Fruit fly (Drosophila melanogaster) whole organism, embryonic: Measurements from ENCODE around the gene dgt2.

Experiments
- BEAF-32 ChIP-seq: fragments of 200-800 bp; sonication (Bioruptor generic); optimal IDR thresholded peaks from 3 replicates; lab custom pipeline; 2017; ENCODE audit warnings: missing biosample characterization, missing genetic modification characterization, mild to moderate bottlenecking, moderate library complexity, missing genetic modification reagents
- CG10209 ChIP-seq: fragments of 200-800 bp; sonication (Bioruptor generic); optimal IDR thresholded peaks from 3 replicates; lab custom pipeline; 2017; ENCODE audit warnings: missing biosample characterization, mild to moderate bottlenecking, missing genetic modification characterization, missing genetic modification reagents
- CG10543 ChIP-seq: fragments of 200-800 bp; sonication (Bioruptor generic); optimal IDR thresholded peaks from 3 replicates; lab custom pipeline; 2017; ENCODE audit warnings: missing biosample characterization, mild to moderate bottlenecking, missing genetic modification characterization, moderate library complexity
- CG11560 ChIP-seq: fragments of 200-800 bp; sonication (Bioruptor generic); IDR thresholded peaks from 3 replicates; pipeline ENCODE4 v1.3.6; 2022; ENCODE audit warnings: missing biosample characterization, missing genetic modification characterization
- CG12942 ChIP-seq: fragments of 200-800 bp; sonication (Bioruptor generic); optimal IDR thresholded peaks from 3 replicates; lab custom pipeline; 2016; ENCODE audit warnings: missing biosample characterization, missing genetic modification characterization
- CG17361 ChIP-seq: fragments of 200-800 bp; sonication (Bioruptor generic); IDR thresholded peaks from 3 replicates; pipeline ENCODE4 v1.3.6; 2022; ENCODE audit warnings: missing biosample characterization, missing genetic modification characterization
- CG17385 ChIP-seq: fragments of 200-800 bp; sonication (Bioruptor generic); optimal IDR thresholded peaks from 3 replicates; lab custom pipeline; 2018; ENCODE audit warnings: missing biosample characterization, mild to moderate bottlenecking, missing genetic modification characterization
- CG17612 ChIP-seq: fragments of 200-800 bp; sonication (Bioruptor generic); IDR thresholded peaks from 2 replicates; pipeline ENCODE4 v1.3.6; 2022; ENCODE audit warnings: missing biosample characterization, missing genetic modification characterization
- CG2129 ChIP-seq: fragments of 200-800 bp; sonication (Bioruptor generic); IDR thresholded peaks from 2 replicates; pipeline ENCODE4 v1.3.6; 2022; ENCODE audit warnings: missing biosample characterization, missing genetic modification characterization; ENCODE audit not compliant: partially characterized antibody
- CG2889 ChIP-seq: fragments of 200-800 bp; sonication (Bioruptor generic); IDR thresholded peaks from 3 replicates; pipeline ENCODE4 v1.3.6; 2022; ENCODE audit warnings: missing biosample characterization, missing genetic modification characterization
- CG31224 ChIP-seq: fragments of 200-800 bp; sonication (Bioruptor generic); IDR thresholded peaks from 2 replicates; pipeline ENCODE4 v1.3.6; 2022; ENCODE audit warnings: missing biosample characterization, missing genetic modification characterization
- CG3407 ChIP-seq: fragments of 200-800 bp; sonication (Bioruptor generic); optimal IDR thresholded peaks from 2 replicates; lab custom pipeline; 2018; ENCODE audit warnings: missing biosample characterization, mild to moderate bottlenecking, missing genetic modification characterization
- CG4404 ChIP-seq: fragments of 200-800 bp; sonication (Bioruptor generic); IDR thresholded peaks from 2 replicates; pipeline ENCODE4 v1.3.6; 2022; ENCODE audit warnings: missing biosample characterization, missing genetic modification characterization
- CG4617 ChIP-seq: fragments of 200-800 bp; sonication (Bioruptor generic); optimal IDR thresholded peaks from 3 replicates; lab custom pipeline; 2016; ENCODE audit warnings: missing biosample characterization, missing genetic modification characterization, borderline replicate concordance
- CG4820 ChIP-seq: fragments of 200-800 bp; sonication (Bioruptor generic); optimal IDR thresholded peaks from 3 replicates; lab custom pipeline; 2016; ENCODE audit warnings: missing biosample characterization, missing genetic modification characterization
- CG8089 ChIP-seq: fragments of 200-800 bp; sonication (Bioruptor generic); optimal IDR thresholded peaks from 3 replicates; lab custom pipeline; 2016; ENCODE audit warnings: missing biosample characterization, missing genetic modification characterization
- CG8924 ChIP-seq: fragments of 200-800 bp; optimal IDR thresholded peaks from 3 replicates; lab custom pipeline; 2019; ENCODE audit warnings: missing biosample characterization, mild to moderate bottlenecking, missing genetic modification characterization, moderate library complexity
- CG9215 ChIP-seq: fragments of 200-800 bp; sonication (Bioruptor generic); IDR thresholded peaks from 2 replicates; pipeline ENCODE4 v1.3.6; 2022; ENCODE audit warnings: missing biosample characterization, missing genetic modification characterization
- Dip3 ChIP-seq: fragments of 200-800 bp; sonication (Bioruptor generic); optimal IDR thresholded peaks from 3 replicates; lab custom pipeline; 2016; ENCODE audit warnings: missing biosample characterization, missing genetic modification characterization
- Ets65A ChIP-seq: fragments of 200-800 bp; sonication (Bioruptor generic); peaks from one replicate; lab custom pipeline; 2016; ENCODE audit warnings: missing biosample characterization, missing genetic modification characterization
- Ets97D ChIP-seq: fragments of 200-800 bp; sonication (Bioruptor generic); optimal IDR thresholded peaks from 3 replicates; lab custom pipeline; 2016; ENCODE audit warnings: missing biosample characterization, missing genetic modification characterization
- Gug ChIP-seq: fragments of 200-800 bp; sonication (Bioruptor generic); IDR thresholded peaks from 4 replicates; pipeline ENCODE4 v1.3.6; 2022; ENCODE audit warnings: missing biosample characterization, missing genetic modification characterization
- H2.0 ChIP-seq: fragments of 200-800 bp; sonication (Bioruptor generic); IDR thresholded peaks from 2 replicates; pipeline ENCODE4 v1.3.6; 2022; ENCODE audit warnings: missing biosample characterization, missing genetic modification characterization
- HHEX ChIP-seq: fragments of 200-800 bp; sonication (Bioruptor generic); optimal IDR thresholded peaks from 3 replicates; lab custom pipeline; 2017; ENCODE audit warnings: missing biosample characterization, mild to moderate bottlenecking, missing genetic modification characterization, missing genetic modification reagents
- Hr3 ChIP-seq: fragments of 200-800 bp; sonication (Bioruptor generic); optimal IDR thresholded peaks from 3 replicates; lab custom pipeline; 2016; ENCODE audit warnings: missing biosample characterization, missing genetic modification characterization
- Hr39 ChIP-seq: fragments of >200 bp; optimal IDR thresholded peaks from 2 replicates; lab custom pipeline; 2017
- Nf-YB ChIP-seq: fragments of 200-800 bp; sonication (Bioruptor generic); optimal IDR thresholded peaks from 3 replicates; lab custom pipeline; 2019; ENCODE audit warnings: missing biosample characterization, mild to moderate bottlenecking, missing genetic modification characterization, moderate library complexity
- Opbp ChIP-seq: fragments of 200-800 bp; sonication (Bioruptor generic); IDR thresholded peaks from 3 replicates; pipeline ENCODE4 v1.3.6; 2022; ENCODE audit warnings: missing biosample characterization, missing genetic modification characterization; ENCODE audit not compliant: partially characterized antibody
- YL-1 ChIP-seq: fragments of 200-800 bp; sonication (Bioruptor generic); optimal IDR thresholded peaks from 3 replicates; lab custom pipeline; 2017; ENCODE audit warnings: missing biosample characterization, mild to moderate bottlenecking, missing genetic modification characterization
- abd-A ChIP-seq: fragments of 200-800 bp; sonication (Bioruptor generic); optimal IDR thresholded peaks from 3 replicates; lab custom pipeline; 2019; ENCODE audit warnings: missing biosample characterization, mild to moderate bottlenecking, missing genetic modification characterization, moderate library complexity
- az2 ChIP-seq: fragments of 200-800 bp; sonication (Bioruptor generic); optimal IDR thresholded peaks from 3 replicates; lab custom pipeline; 2016; ENCODE audit warnings: missing biosample characterization, missing genetic modification characterization
- bab2 ChIP-seq: fragments of 200-800 bp; sonication (Bioruptor generic); optimal IDR thresholded peaks from 2 replicates; lab custom pipeline; 2016; ENCODE audit warnings: missing biosample characterization, missing genetic modification characterization
- bowl ChIP-seq: fragments of 200-800 bp; sonication (Bioruptor generic); IDR thresholded peaks from 2 replicates; pipeline ENCODE4 v1.3.6; 2022; ENCODE audit warnings: missing biosample characterization, missing genetic modification characterization
- fd64A ChIP-seq: fragments of 200-800 bp; sonication (Bioruptor generic); optimal IDR thresholded peaks from 3 replicates; lab custom pipeline; 2018; ENCODE audit warnings: missing biosample characterization, mild to moderate bottlenecking, missing genetic modification characterization
- fu2 ChIP-seq: fragments of 200-800 bp; sonication (Bioruptor generic); optimal IDR thresholded peaks from 2 replicates; lab custom pipeline; 2016; ENCODE audit warnings: missing biosample characterization, missing genetic modification characterization
- gsb-n ChIP-seq: fragments of 200-800 bp; sonication (Bioruptor generic); optimal IDR thresholded peaks from 3 replicates; lab custom pipeline; 2018; ENCODE audit warnings: missing biosample characterization, mild to moderate bottlenecking, missing genetic modification characterization
- gt ChIP-seq: fragments of 200-800 bp; sonication (Bioruptor generic); IDR thresholded peaks from 2 replicates; pipeline ENCODE4 v1.3.6; 2022; ENCODE audit warnings: missing biosample characterization, missing genetic modification characterization
- h ChIP-seq: fragments of >200 bp; optimal IDR thresholded peaks from 2 replicates; lab custom pipeline; 2017
- hb ChIP-seq: fragments of 200-800 bp; sonication (Bioruptor generic); IDR thresholded peaks from 3 replicates; pipeline ENCODE4 v1.3.6; 2022; ENCODE audit warnings: missing biosample characterization, missing genetic modification characterization; ENCODE audit not compliant: partially characterized antibody
- nmo ChIP-seq: fragments of 200-800 bp; sonication (Bioruptor generic); optimal IDR thresholded peaks from 2 replicates; lab custom pipeline; 2018; ENCODE audit warnings: missing biosample characterization, mild to moderate bottlenecking, missing genetic modification characterization, moderate library complexity
- oc ChIP-seq: fragments of 200-800 bp; sonication (Bioruptor generic); optimal IDR thresholded peaks from 2 replicates; lab custom pipeline; 2018; ENCODE audit warnings: missing biosample characterization, mild to moderate bottlenecking, missing genetic modification characterization, moderate library complexity
- p53 ChIP-seq: fragments of 200-800 bp; sonication (Bioruptor generic); optimal IDR thresholded peaks from 2 replicates; lab custom pipeline; 2016; ENCODE audit warnings: missing biosample characterization, missing genetic modification characterization
- pan ChIP-seq, 4 experiments: fragments of >200 bp in 3 of 4; fragments of 200-800 bp in 1 of 4; sonication (Bioruptor generic) in 1 of 4; optimal IDR thresholded peaks in 3 of 4; IDR thresholded peaks in 1 of 4; 2 replicates each; pipeline versions ENCODE4 v1.3.6 to Lab custom; 2017 to 2022; ENCODE audit warnings: missing biosample characterization in 2 of 4, missing genetic modification characterization in 2 of 4, mixed read lengths in 1 of 4
- pho ChIP-seq: fragments of 200-800 bp; sonication (Bioruptor generic); optimal IDR thresholded peaks from 2 replicates; lab custom pipeline; 2016; ENCODE audit warnings: missing biosample characterization, missing genetic modification characterization
- pum ChIP-seq: fragments of 200-800 bp; sonication (Bioruptor generic); optimal IDR thresholded peaks from 2 replicates; lab custom pipeline; 2016; ENCODE audit warnings: missing biosample characterization, missing genetic modification characterization
- salm ChIP-seq: fragments of 200-800 bp; sonication (Bioruptor generic); optimal IDR thresholded peaks from 2 replicates; lab custom pipeline; 2018; ENCODE audit warnings: missing biosample characterization, mild to moderate bottlenecking, missing genetic modification characterization
- sisA ChIP-seq: fragments of 200-800 bp; sonication (Bioruptor generic); IDR thresholded peaks from 2 replicates; pipeline ENCODE4 v1.3.6; 2022; ENCODE audit warnings: missing biosample characterization, missing genetic modification characterization
- sqz ChIP-seq: fragments of 200-800 bp; sonication (Bioruptor generic); optimal IDR thresholded peaks from 3 replicates; lab custom pipeline; 2018; ENCODE audit warnings: missing biosample characterization, mild to moderate bottlenecking, missing genetic modification characterization
- stc ChIP-seq: fragments of 200-800 bp; sonication (Bioruptor generic); IDR thresholded peaks from 2 replicates; pipeline ENCODE4 v1.3.6; 2022; ENCODE audit warnings: missing biosample characterization, missing genetic modification characterization

dgt2 gene

dm6 chr2L:12006397-12007330, 16.9 kb downstream of the dgt2 start (continued):
- TF ChIP-seq hb (no peak), CG12942 (GFP tag; lab: Kevin White, UChicago) (peak; percentile 82), CG3407 (GFP tag; lab: Kevin White, UChicago) (peak; percentile 86), CG8924 (tag; lab: Kevin White, UChicago) (peak; percentile 98), pum (peak; percentile 62), CG4820 (GFP tag; lab: Kevin White, UChicago) (peak; percentile 91), salm (tag; lab: Kevin White, UChicago) (peak; percentile 89), BEAF-32 (no peak), h (lab: Kevin White, UChicago) (no peak), Gug (GFP tag; lab: Robert Waterston, UW) (peak; percentile 75; the same call in 3 of the 4 replicates), gsb-n (tag; lab: Kevin White, UChicago) (peak; percentile 95), H2.0 (GFP tag; lab: Robert Waterston, UW) (no peak), stc (GFP tag; lab: Robert Waterston, UW) (no peak), CG17361 (GFP tag; lab: Robert Waterston, UW) (no peak), Ets65A (GFP tag; lab: Kevin White, UChicago) (peak; percentile 89), Ets97D (GFP tag; lab: Kevin White, UChicago) (peak; percentile 2), abd-A (no peak), YL-1 (GFP tag; lab: Kevin White, UChicago) (peak; percentile 91), Nf-YB (GFP tag; lab: Kevin White, UChicago) (peak; percentile 88), CG17612 (GFP tag; lab: Robert Waterston, UW) (no peak), pan (optimal IDR thresholded peaks at IDR 0.05; lab: Kevin White, UChicago) (peak in 1 of 2 experiments; percentile 79), pan (GFP tag; optimal IDR thresholded peaks at IDR 0.05 in 1 of 2, IDR thresholded peaks at IDR 0.05 in 1 of 2) (peak in 1 of 2 experiments; percentile 69), CG10209 (peak; percentile 97), oc (tag; lab: Kevin White, UChicago) (peak; percentile 69), CG2889 (GFP tag; lab: Robert Waterston, UW) (no peak), HHEX (peak; percentile 93), Opbp (GFP tag; lab: Robert Waterston, UW) (no peak), sisA (GFP tag; lab: Robert Waterston, UW) (no peak), CG11560 (tag; lab: Robert Waterston, UW) (no peak), CG4404 (GFP tag; lab: Robert Waterston, UW) (no peak), Hr39 (lab: Kevin White, UChicago) (no peak), CG2129 (GFP tag; lab: Robert Waterston, UW) (no peak), Dip3 (GFP tag; lab: Kevin White, UChicago) (peak; percentile 19), gt (GFP tag; lab: Robert Waterston, UW) (no peak), az2 (GFP tag; lab: Kevin White, UChicago) (peak; percentile 91), sqz (peak; percentile 81), p53 (GFP tag; lab: Kevin White, UChicago) (no peak), bowl (GFP tag; lab: Robert Waterston, UW) (no peak), CG8089 (peak; percentile 63), CG31224 (GFP tag; lab: Robert Waterston, UW) (no peak), Hr3 (peak; percentile 97), CG9215 (GFP tag; lab: Robert Waterston, UW) (no peak), CG4617 (GFP tag; lab: Kevin White, UChicago) (peak; percentile 54), pho (no peak), CG17385 (peak; percentile 93), fd64A (no peak), nmo (GFP tag; lab: Kevin White, UChicago) (peak; percentile 99), CG10543 (peak; percentile 31), fu2 (GFP tag; lab: Kevin White, UChicago) (peak; percentile 22), bab2 (peak; percentile 53)
